Worm (Caenorhabditis elegans): Measurements from ENCODE around the gene R02E12.4.

Gene R02E12.4

DNA sequence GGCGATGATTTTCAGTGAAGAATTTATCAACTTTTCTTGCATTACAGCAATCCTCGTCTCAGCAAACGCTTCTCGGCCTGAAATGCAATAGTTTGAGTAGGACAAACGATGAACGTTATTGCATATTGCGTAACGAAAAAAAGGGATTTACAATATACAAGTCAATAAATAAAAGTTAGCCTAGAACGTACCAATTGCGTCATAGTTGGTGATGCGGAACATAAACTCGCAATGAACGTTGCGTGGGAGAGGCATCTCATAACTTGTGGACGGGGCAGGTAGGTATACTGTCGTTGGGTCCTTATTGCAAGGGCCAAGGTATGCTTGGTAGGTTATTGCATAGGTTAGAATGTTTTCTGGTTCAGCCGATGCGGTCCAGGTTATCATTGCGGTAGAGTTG, 34.3 kb upstream of the R02E12.4 start:
- TF ChIP-seq fos-1 (tag; optimal IDR thresholded peaks at IDR 0.05), result no peak
- TF ChIP-seq mdl-1 (tag; optimal IDR thresholded peaks at IDR 0.05), result no peak
- no peak for TF ChIP-seq snpc-4 (tag; optimal IDR thresholded peaks at IDR 0.05)
- no peak for TF ChIP-seq nhr-19 (GFP tag; conservative IDR thresholded peaks at IDR 0.05)
- TF ChIP-seq ceh-90 (tag; optimal IDR thresholded peaks at IDR 0.05), result no peak
- no peak for TF ChIP-seq C34B4.2 (tag; optimal IDR thresholded peaks at IDR 0.05)
- no peak for TF ChIP-seq mep-1 (tag; optimal IDR thresholded peaks at IDR 0.05)
- no peak for TF ChIP-seq vab-15 (tag; optimal IDR thresholded peaks at IDR 0.05)
- TF ChIP-seq nhr-90 (tag; optimal IDR thresholded peaks at IDR 0.05; ENCODE audit: poor library complexity), result no peak

DNA sequence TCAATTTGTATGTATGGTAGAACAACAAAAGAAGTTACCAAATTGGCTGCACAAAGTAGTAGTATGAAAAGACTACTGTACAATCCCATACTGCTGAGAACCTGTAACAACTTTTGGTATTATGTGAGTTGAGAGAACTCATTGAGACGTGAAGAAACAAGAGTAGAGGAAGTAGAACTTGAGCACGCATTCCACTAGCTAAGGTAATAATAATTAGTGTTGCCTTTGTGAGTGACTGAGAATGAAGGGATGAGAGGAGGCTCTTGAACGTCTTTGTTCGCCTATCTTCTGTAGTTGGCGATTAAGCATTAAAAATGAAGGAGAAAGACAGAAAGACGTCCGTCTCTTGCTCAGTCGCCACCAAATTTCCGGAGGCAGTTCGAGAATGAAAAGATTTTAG, 31.6 kb upstream of the R02E12.4 start, which contains the start of gene C16B8.4:
C16B8.4 (minus strand) TSS at position 101 of the 400 bp plus-strand sequence.
- TF ChIP-seq aha-1 (tag; optimal IDR thresholded peaks at IDR 0.05), result no peak
- no peak for TF ChIP-seq nhr-84 (tag; optimal IDR thresholded peaks at IDR 0.05)
- no peak for TF ChIP-seq snpc-4 (tag; optimal IDR thresholded peaks at IDR 0.05)
- no peak for TF ChIP-seq Y116A8C.19 (tag; optimal IDR thresholded peaks at IDR 0.05; ENCODE audit: borderline replicate concordance)
- TF ChIP-seq nhr-90 (tag; optimal IDR thresholded peaks at IDR 0.05; ENCODE audit: poor library complexity), result no peak
- no peak for TF ChIP-seq unc-62 (GFP tag; optimal IDR thresholded peaks at IDR 0.05)
- no peak for TF ChIP-seq lin-35 (GFP tag; optimal IDR thresholded peaks at IDR 0.05)
- TF ChIP-seq nhr-20 (tag; optimal IDR thresholded peaks at IDR 0.05), result no peak
- no peak for TF ChIP-seq unc-130 (tag; optimal IDR thresholded peaks at IDR 0.05)
- no peak for TF ChIP-seq egl-27 (tag; optimal IDR thresholded peaks at IDR 0.05)
- no peak for TF ChIP-seq rnt-1 (tag; optimal IDR thresholded peaks at IDR 0.05)
- no peak for TF ChIP-seq grh-1 (GFP tag; IDR thresholded peaks at IDR 0.05)
- no peak for TF ChIP-seq nhr-77 (tag; optimal IDR thresholded peaks at IDR 0.05)
- TF ChIP-seq hpl-2 (GFP tag; optimal IDR thresholded peaks at IDR 0.05), result no peak
- TF ChIP-seq lin-15B (tag; optimal IDR thresholded peaks at IDR 0.05), result no peak
- no peak for TF ChIP-seq lsy-2 (tag; optimal IDR thresholded peaks at IDR 0.05)
- no peak for TF ChIP-seq mab-9 (GFP tag; IDR thresholded peaks at IDR 0.05)
- TF ChIP-seq swsn-7 (tag; optimal IDR thresholded peaks at IDR 0.05), result no peak

DNA sequence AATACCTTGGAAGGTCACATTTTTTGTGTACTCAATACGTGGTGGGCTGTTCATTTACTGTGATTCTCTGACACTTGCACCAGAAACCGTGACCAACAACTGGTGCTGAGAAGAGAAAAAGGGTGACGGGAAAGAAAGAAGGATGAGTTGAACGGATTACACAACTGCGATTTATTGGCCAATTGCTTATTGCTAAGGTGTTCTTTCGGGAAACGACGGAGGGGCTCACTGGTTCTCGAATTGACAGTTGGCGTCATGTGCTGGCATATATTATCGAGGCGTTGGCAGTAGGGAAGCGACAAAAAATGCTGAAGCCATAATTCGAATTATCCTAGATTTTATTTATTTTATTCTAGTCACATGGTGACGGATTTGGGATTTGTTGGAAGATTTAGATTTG, 31.0 kb upstream of the R02E12.4 start:
- TF ChIP-seq zip-4 (GFP tag; optimal IDR thresholded peaks at IDR 0.05) (no peak), xbp-1 (tag; optimal IDR thresholded peaks at IDR 0.05) (no peak), C16A3.4 (tag; optimal IDR thresholded peaks at IDR 0.05) (no peak), grh-1 (GFP tag; IDR thresholded peaks at IDR 0.05) (no peak), dsc-1 (tag; optimal IDR thresholded peaks at IDR 0.05) (peak; percentile 76), nhr-90 (tag; optimal IDR thresholded peaks at IDR 0.05; ENCODE audit: poor library complexity) (no peak), egl-27 (tag; optimal IDR thresholded peaks at IDR 0.05) (no peak), nhr-47 (tag; optimal IDR thresholded peaks at IDR 0.05) (no peak)

DNA sequence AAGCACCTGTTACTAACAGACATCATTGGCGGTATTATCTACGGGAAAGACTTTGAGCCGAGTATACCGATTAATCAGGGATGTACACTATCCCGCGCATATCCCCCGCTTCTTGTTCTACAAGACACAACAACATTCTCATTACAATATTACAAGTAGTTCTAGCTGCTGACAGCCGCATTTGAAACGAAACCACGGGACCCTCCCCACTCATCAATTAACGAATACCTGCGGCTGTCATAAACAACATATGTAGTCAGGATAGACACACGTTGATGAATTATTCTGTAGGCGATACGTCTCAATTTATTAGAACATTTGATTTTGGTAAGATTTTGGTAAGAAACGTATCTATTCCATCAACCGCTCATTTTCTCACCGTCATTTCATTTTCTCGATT, 28.4 kb upstream of the R02E12.4 start:
- no peak for TF ChIP-seq nhr-47 (tag; optimal IDR thresholded peaks at IDR 0.05)
- no peak for TF ChIP-seq pag-3 (tag; optimal IDR thresholded peaks at IDR 0.05; ENCODE audit: borderline replicate concordance, insufficient read depth)
- TF ChIP-seq ces-1 (GFP tag; optimal IDR thresholded peaks at IDR 0.05), result no peak

DNA sequence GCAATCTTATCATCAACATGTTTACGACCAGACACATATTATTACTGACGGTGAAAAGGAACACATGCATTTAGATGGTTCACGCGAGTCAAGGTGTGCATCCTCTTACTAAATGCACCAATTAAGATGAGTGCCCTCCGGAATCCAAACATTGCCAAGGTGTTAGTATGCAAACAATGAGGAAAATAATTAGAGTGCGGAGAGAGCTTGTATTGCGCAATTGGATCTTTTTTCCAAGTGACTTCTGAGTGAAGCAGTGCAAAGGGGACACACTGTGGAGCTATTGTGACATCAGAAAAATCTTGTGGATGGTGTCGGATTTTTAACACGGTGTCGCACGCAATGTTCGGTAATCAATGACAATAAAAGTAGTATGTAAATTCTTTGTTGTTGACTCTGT, 27.8 kb upstream of the R02E12.4 start:
- TF ChIP-seq zag-1 (tag; optimal IDR thresholded peaks at IDR 0.05) (no peak), unc-130 (tag; optimal IDR thresholded peaks at IDR 0.05) (no peak), elt-2 (tag; optimal IDR thresholded peaks at IDR 0.05) (no peak), Y116A8C.19 (tag; optimal IDR thresholded peaks at IDR 0.05; ENCODE audit: borderline replicate concordance) (no peak), lin-13 (GFP tag; optimal IDR thresholded peaks at IDR 0.05) (no peak), isw-1 (GFP tag; IDR thresholded peaks at IDR 0.05) (no peak), hlh-4 (tag; optimal IDR thresholded peaks at IDR 0.05) (no peak), mep-1 (tag; optimal IDR thresholded peaks at IDR 0.05) (no peak), skn-1 (tag; optimal IDR thresholded peaks at IDR 0.05) (no peak), ceh-90 (tag; optimal IDR thresholded peaks at IDR 0.05) (no peak), unc-86 (tag; optimal IDR thresholded peaks at IDR 0.05) (no peak), elt-3 (tag; optimal IDR thresholded peaks at IDR 0.05) (no peak), lin-14 (GFP tag; optimal IDR thresholded peaks at IDR 0.05) (no peak), jun-1 (tag; optimal IDR thresholded peaks at IDR 0.05) (no peak), grh-1 (GFP tag; IDR thresholded peaks at IDR 0.05) (no peak), nhr-76 (tag; optimal IDR thresholded peaks at IDR 0.05) (no peak), mef-2 (tag; optimal IDR thresholded peaks at IDR 0.05) (no peak), aha-1 (tag; optimal IDR thresholded peaks at IDR 0.05) (no peak), nhr-20 (tag; optimal IDR thresholded peaks at IDR 0.05) (no peak), tbx-2 (tag; optimal IDR thresholded peaks at IDR 0.05) (no peak)

Data from whole organism, L1 larva.